Worm (Caenorhabditis elegans): Measurements from ENCODE around the gene F59B2.12.

F59B2.12 gene

DNA sequence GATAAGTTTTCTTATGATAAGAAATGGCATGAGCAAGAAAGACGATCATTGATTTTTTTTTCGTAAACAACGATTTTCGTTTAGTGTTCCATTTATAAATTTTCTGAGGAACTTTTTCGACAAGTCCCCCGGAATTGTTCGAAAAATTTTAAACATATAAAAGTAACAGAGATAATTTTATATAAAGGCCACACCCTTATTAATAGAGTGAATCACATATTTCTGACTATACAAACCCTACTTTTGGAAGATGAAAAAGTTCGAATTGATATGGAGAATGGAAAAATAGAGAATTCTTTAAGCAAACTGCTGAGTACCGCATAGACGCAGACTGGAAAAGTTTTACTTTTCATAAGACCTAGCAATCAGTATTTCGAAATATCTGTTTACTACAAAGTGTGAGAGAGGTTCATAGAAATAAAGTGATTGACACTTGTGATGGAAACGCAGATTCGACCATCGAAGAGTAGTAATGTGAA, 33.8 kb downstream of the F59B2.12 start (continued):
- no peak for TF ChIP-seq hrde-1 (tag; optimal IDR thresholded peaks at IDR 0.05; ENCODE audit: borderline replicate concordance)
- TF ChIP-seq cebp-2 (GFP tag; IDR thresholded peaks at IDR 0.05), result no peak
- no peak for TF ChIP-seq sea-2 (GFP tag; IDR thresholded peaks at IDR 0.05)
- no peak for TF ChIP-seq nfya-1 (tag; optimal IDR thresholded peaks at IDR 0.05; ENCODE audit: borderline replicate concordance, insufficient read depth)
- peak; percentile 35 for TF ChIP-seq snpc-1.3 (tag; optimal IDR thresholded peaks at IDR 0.05; ENCODE audit: insufficient read depth)
- peak; percentile 76 for TF ChIP-seq dox-1 (GFP tag; IDR thresholded peaks at IDR 0.05)
- no peak; the same call in 1 of the 2 replicates for TF ChIP-seq ceh-100 (GFP tag; IDR thresholded peaks at IDR 0.05)
- TF ChIP-seq ceh-79 (tag; optimal IDR thresholded peaks at IDR 0.05), result no peak
- peak; percentile 32 for TF ChIP-seq ztf-22 (GFP tag; optimal IDR thresholded peaks at IDR 0.05)
- TF ChIP-seq zim-3 (tag; optimal IDR thresholded peaks at IDR 0.05), result peak; percentile 47
- no peak for TF ChIP-seq F57A8.1 (GFP tag; optimal IDR thresholded peaks at IDR 0.05)
- peak; percentile 8 for TF ChIP-seq sptf-2 (GFP tag; optimal IDR thresholded peaks at IDR 0.05)
- TF ChIP-seq Y79H2A.3 (GFP tag; conservative IDR thresholded peaks at IDR 0.05), result peak; percentile 72; the same call in 1 of the 2 replicates
- peak; percentile 84 for TF ChIP-seq nhr-80 (tag; optimal IDR thresholded peaks at IDR 0.05)
- no peak for TF ChIP-seq xnd-1 (tag; optimal IDR thresholded peaks at IDR 0.05)
- no peak for TF ChIP-seq attf-3 (GFP tag; conservative IDR thresholded peaks at IDR 0.05)
- TF ChIP-seq F55B11.4 (tag; optimal IDR thresholded peaks at IDR 0.05; ENCODE audit: borderline replicate concordance, insufficient read depth), result no peak
- TF ChIP-seq athp-1 (tag; optimal IDR thresholded peaks at IDR 0.05), result no peak
- TF ChIP-seq lag-1 (GFP tag; IDR thresholded peaks at IDR 0.05), result no peak
- TF ChIP-seq repo-1 (tag; optimal IDR thresholded peaks at IDR 0.05), result peak; percentile 80
- TF ChIP-seq aptf-3 (GFP tag; IDR thresholded peaks at IDR 0.05), result 0 out of 2 replicates have a peak, but pooled peaks have one; percentile 6
- no peak for TF ChIP-seq snpc-1.1 (tag; optimal IDR thresholded peaks at IDR 0.05; ENCODE audit: insufficient read depth)
- TF ChIP-seq let-526 (GFP tag; IDR thresholded peaks at IDR 0.05), result peak; percentile 63; the same call in 1 of the 2 replicates
- TF ChIP-seq Y95B8A.8 (GFP tag; IDR thresholded peaks at IDR 0.05), result peak; percentile 59
- TF ChIP-seq mcd-1 (GFP tag; IDR thresholded peaks at IDR 0.05), result peak; percentile 40; the same call in 1 of the 2 replicates
- no peak for TF ChIP-seq bed-1 (GFP tag; IDR thresholded peaks at IDR 0.05)
- peak; percentile 59; the same call in 1 of the 2 replicates for TF ChIP-seq ekl-4 (GFP tag; IDR thresholded peaks at IDR 0.05)
- TF ChIP-seq B0035.1 (tag; optimal IDR thresholded peaks at IDR 0.05), result no peak
- peak; percentile 89 for TF ChIP-seq F23B12.7 (tag; optimal IDR thresholded peaks at IDR 0.05; ENCODE audit: insufficient read depth)
- TF ChIP-seq cebp-1 (GFP tag; IDR thresholded peaks at IDR 0.05), result peak; percentile 98
- TF ChIP-seq cebp-1 (tag; optimal IDR thresholded peaks at IDR 0.05), result peak; percentile 98
- peak; percentile 98 for TF ChIP-seq ama-1 (optimal IDR thresholded peaks at IDR 0.05)
- TF ChIP-seq ama-1 (GFP tag; optimal IDR thresholded peaks at IDR 0.05), result peak in 1 of 2 experiments; percentile 80
- peak; percentile 63; the same call in 1 of the 2 replicates for TF ChIP-seq pbrm-1 (GFP tag; IDR thresholded peaks at IDR 0.05)
- TF ChIP-seq dpff-1 (tag; optimal IDR thresholded peaks at IDR 0.05), result peak; percentile 82
- TF ChIP-seq ceh-91 (GFP tag; IDR thresholded peaks at IDR 0.05), result no peak
- peak; percentile 20 for TF ChIP-seq akir-1 (GFP tag; optimal IDR thresholded peaks at IDR 0.05)

DNA sequence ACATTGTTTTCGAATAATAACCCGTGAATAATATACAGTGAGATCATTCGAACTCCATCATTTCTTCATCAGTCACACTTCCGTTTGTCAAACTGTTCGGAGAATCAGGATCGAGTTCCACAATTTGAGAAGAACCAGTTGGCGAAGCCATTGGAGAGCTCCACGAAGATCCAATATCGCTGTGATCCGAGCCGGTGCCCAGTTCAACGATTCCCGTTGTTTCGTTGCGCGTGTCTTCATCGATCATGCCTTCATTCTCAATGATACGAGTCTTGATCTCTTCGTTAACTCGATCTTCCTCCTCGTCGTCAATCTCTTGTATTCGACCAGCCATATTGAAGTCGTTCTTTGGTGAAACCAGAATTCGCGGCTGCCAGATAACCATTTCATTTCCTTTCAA, 34.3 kb downstream of the F59B2.12 start:
- TF ChIP-seq dox-1 (GFP tag; IDR thresholded peaks at IDR 0.05) (no peak), ama-1 (optimal IDR thresholded peaks at IDR 0.05) (peak; percentile 35), ama-1 (GFP tag; optimal IDR thresholded peaks at IDR 0.05) (no peak), zfh-2 (GFP tag; conservative IDR thresholded peaks at IDR 0.05) (peak; percentile 50; the same call in 1 of the 2 replicates), mes-4 (tag; optimal IDR thresholded peaks at IDR 0.05) (peak; percentile 3)
